Worm (Caenorhabditis elegans): ENCODE results near the gene Y45F3A.4.

ce11 chrIII:10535226-10535625 lies 40.0 kb downstream of the Y45F3A.4 start, which contains the start of gene hpd-1:
- TF ChIP-seq Y56A3A.18 (GFP tag; IDR thresholded peaks at IDR 0.05) (no peak), pha-4 (tag; optimal IDR thresholded peaks at IDR 0.05) (no peak)

All from whole organism, young adult.